Worm (Caenorhabditis elegans): ENCODE results near the gene clec-234.

The clec-234 gene

DNA sequence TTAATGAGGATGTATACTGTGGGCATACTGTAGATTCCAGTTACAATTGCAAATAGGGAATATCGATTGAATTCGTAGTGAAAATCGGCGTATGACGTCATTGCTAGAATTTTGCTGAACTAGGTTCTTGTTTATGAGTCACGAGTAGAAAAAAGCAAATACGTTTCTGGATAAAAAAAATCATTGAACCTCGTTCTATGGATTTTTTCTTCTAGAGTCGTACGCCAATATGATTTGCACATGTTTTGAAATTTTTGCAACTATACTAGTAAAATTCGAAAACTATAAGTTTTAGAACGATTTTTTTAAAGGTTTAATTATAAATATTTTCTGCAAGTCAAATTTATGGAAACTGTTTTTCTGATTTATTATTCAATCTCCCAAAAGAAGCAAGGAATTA, 34.5 kb upstream of the clec-234 start, which contains the start of gene sru-44:
Gene sru-44, minus strand, starts transcription at position 101 of the 400 bp plus-strand sequence.
- TF ChIP-seq hmg-11 (tag; optimal IDR thresholded peaks at IDR 0.05) (no peak), elt-2 (tag; optimal IDR thresholded peaks at IDR 0.05) (no peak), mml-1 (tag; optimal IDR thresholded peaks at IDR 0.05) (no peak), pha-4 (tag; optimal IDR thresholded peaks at IDR 0.05) (no peak), ceh-9 (tag; optimal IDR thresholded peaks at IDR 0.05) (no peak), egl-27 (tag; optimal IDR thresholded peaks at IDR 0.05) (no peak), fkh-10 (GFP tag; optimal IDR thresholded peaks at IDR 0.05) (no peak)

- TF ChIP-seq elt-1 (tag; optimal IDR thresholded peaks at IDR 0.05) (no peak), fkh-2 (tag; optimal IDR thresholded peaks at IDR 0.05) (no peak), egl-5 (tag; optimal IDR thresholded peaks at IDR 0.05) (no peak), nhr-12 (tag; optimal IDR thresholded peaks at IDR 0.05) (no peak), R02D3.7 (tag; optimal IDR thresholded peaks at IDR 0.05) (no peak), nhr-76 (tag; optimal IDR thresholded peaks at IDR 0.05) (no peak), ZK546.5 (tag; optimal IDR thresholded peaks at IDR 0.05) (no peak), elt-3 (tag; optimal IDR thresholded peaks at IDR 0.05) (no peak), ztf-4 (tag; optimal IDR thresholded peaks at IDR 0.05) (no peak), lin-15B (tag; optimal IDR thresholded peaks at IDR 0.05) (no peak)
Observed at ce11 chrV:16460866-16461265, 27.5 kb upstream of the clec-234 start, which contains the start of gene srh-142. Gene srh-142 (minus strand): TSS chrV:16460966.

- TF ChIP-seq elt-1 (tag; optimal IDR thresholded peaks at IDR 0.05) (no peak), lsy-12 (tag; optimal IDR thresholded peaks at IDR 0.05) (no peak), nhr-12 (tag; optimal IDR thresholded peaks at IDR 0.05) (no peak), nhr-43 (tag; optimal IDR thresholded peaks at IDR 0.05; ENCODE audit: poor library complexity, severe bottlenecking) (no peak), mml-1 (tag; optimal IDR thresholded peaks at IDR 0.05) (no peak), nhr-76 (tag; optimal IDR thresholded peaks at IDR 0.05) (no peak)
Observed at ce11 chrV:16459377-16459776, 26.0 kb upstream of the clec-234 start.

ce11 chrV:16458714-16459113, 25.3 kb upstream of the clec-234 start, which contains the start of gene str-15:
Gene str-15 (minus strand): TSS chrV:16458814.
- TF ChIP-seq ztf-4 (tag; optimal IDR thresholded peaks at IDR 0.05) (no peak), elt-3 (tag; optimal IDR thresholded peaks at IDR 0.05) (no peak), fkh-10 (GFP tag; optimal IDR thresholded peaks at IDR 0.05) (no peak), elt-2 (tag; optimal IDR thresholded peaks at IDR 0.05) (no peak), nhr-76 (tag; optimal IDR thresholded peaks at IDR 0.05) (no peak), nhr-28 (tag; optimal IDR thresholded peaks at IDR 0.05) (no peak), nhr-237 (tag; optimal IDR thresholded peaks at IDR 0.05) (no peak), nhr-67 (tag; optimal IDR thresholded peaks at IDR 0.05) (no peak), R02D3.7 (tag; optimal IDR thresholded peaks at IDR 0.05) (no peak), hmg-11 (tag; optimal IDR thresholded peaks at IDR 0.05) (no peak), nhr-25 (tag; optimal IDR thresholded peaks at IDR 0.05) (no peak), ceh-16 (tag; optimal IDR thresholded peaks at IDR 0.05) (no peak), skn-1 (tag; optimal IDR thresholded peaks at IDR 0.05) (no peak)

DNA sequence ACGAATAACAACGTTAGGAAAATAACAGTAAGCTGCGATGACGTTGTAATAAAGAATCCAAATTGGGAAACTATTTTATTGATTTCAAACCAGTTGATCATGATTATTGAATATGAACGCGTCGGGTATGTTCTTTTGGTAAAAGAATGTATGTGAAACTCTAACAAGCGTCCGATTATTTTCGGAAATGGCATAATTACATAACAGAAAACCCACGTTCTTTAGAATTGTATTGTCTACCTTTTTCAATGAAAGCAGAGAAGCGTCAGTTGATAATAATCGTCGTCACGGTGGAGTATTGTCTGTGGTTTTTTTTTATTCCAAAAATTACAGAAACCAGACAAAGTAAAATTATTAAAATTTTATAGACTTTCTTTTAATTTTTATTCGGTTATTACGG, 21.7 kb upstream of the clec-234 start, which contains the start of gene str-14:
Gene str-14, minus strand, starts transcription at position 101 of the 400 bp plus-strand sequence.
- TF ChIP-seq daf-12 (tag; optimal IDR thresholded peaks at IDR 0.05) (no peak), elt-2 (tag; optimal IDR thresholded peaks at IDR 0.05) (no peak), mml-1 (tag; optimal IDR thresholded peaks at IDR 0.05) (no peak), egl-5 (tag; optimal IDR thresholded peaks at IDR 0.05) (no peak), tbx-2 (tag; optimal IDR thresholded peaks at IDR 0.05) (no peak), ceh-82 (tag; optimal IDR thresholded peaks at IDR 0.05) (no peak), ztf-4 (tag; optimal IDR thresholded peaks at IDR 0.05) (no peak), elt-3 (tag; optimal IDR thresholded peaks at IDR 0.05) (no peak), zag-1 (tag; optimal IDR thresholded peaks at IDR 0.05) (no peak), nfya-1 (tag; optimal IDR thresholded peaks at IDR 0.05; ENCODE audit: insufficient read depth) (no peak), aly-2 (tag; optimal IDR thresholded peaks at IDR 0.05) (no peak), nhr-77 (tag; optimal IDR thresholded peaks at IDR 0.05) (no peak), fkh-10 (GFP tag; optimal IDR thresholded peaks at IDR 0.05) (no peak), jun-1 (tag; optimal IDR thresholded peaks at IDR 0.05) (no peak), egl-27 (tag; optimal IDR thresholded peaks at IDR 0.05) (no peak)
